Fruit fly (Drosophila melanogaster) whole organism, prepupa: ENCODE data around the gene elB.

Experiments
- CG3919 ChIP-seq: fragments of 200-800 bp; sonication (Bioruptor generic); optimal IDR thresholded peaks from 3 replicates; lab custom pipeline; 2016; ENCODE audit warnings: missing biosample characterization, missing genetic modification characterization
- Hr39 ChIP-seq: fragments of 200-800 bp; sonication (Bioruptor generic); optimal IDR thresholded peaks from 2 replicates; lab custom pipeline; 2016; ENCODE audit warnings: missing biosample characterization, missing genetic modification characterization
- achi ChIP-seq: fragments of 200-800 bp; sonication (Bioruptor generic); optimal IDR thresholded peaks from 3 replicates; lab custom pipeline; 2016; ENCODE audit warnings: missing biosample characterization, missing genetic modification characterization
- acj6 ChIP-seq: fragments of 200-800 bp; sonication (Bioruptor generic); optimal IDR thresholded peaks from 3 replicates; lab custom pipeline; 2016; ENCODE audit warnings: missing biosample characterization, missing genetic modification characterization
- net ChIP-seq: fragments of 200-800 bp; sonication (Bioruptor generic); optimal IDR thresholded peaks from 3 replicates; lab custom pipeline; 2016; ENCODE audit warnings: missing biosample characterization, missing genetic modification characterization
- pdm3 ChIP-seq: fragments of 200-800 bp; sonication (Bioruptor generic); optimal IDR thresholded peaks from 3 replicates; lab custom pipeline; 2016; ENCODE audit warnings: missing biosample characterization, missing genetic modification characterization

DNA sequence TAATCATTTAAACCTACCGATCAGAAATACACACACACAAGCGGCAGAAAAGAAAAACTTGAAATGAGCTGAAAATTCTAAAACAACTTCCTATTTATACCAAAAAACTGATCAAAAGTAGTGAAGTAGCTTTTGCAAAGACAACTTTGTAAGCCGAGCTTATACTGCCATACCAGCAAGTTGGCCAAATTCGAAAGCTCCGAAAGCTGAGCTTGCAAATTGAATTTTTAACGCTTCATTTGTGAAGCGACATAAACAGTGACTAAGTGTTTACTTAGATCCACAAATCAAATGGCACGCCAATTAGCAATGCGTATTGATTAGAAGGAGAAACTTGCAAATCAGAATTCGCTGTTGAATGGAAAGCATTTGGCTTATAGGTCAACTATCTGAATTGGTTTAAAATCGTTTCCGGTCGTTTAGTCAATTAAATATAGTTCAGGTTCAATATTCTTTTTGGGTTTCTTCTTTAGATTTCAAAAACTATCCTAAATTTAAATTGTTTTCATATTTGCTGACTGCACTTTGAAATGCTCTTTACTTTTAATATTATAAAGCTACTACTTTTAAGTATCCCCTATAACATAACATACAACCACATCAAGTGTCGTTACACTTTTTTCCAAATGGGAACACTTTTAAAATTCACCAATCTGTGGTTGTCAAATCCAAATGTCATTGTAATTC lies 57.8 kb downstream of the elB start, which contains the start of gene CG43052:
- TF ChIP-seq achi (GFP tag; lab: Kevin White, UChicago) = no peak
- TF ChIP-seq pdm3 (GFP tag; lab: Kevin White, UChicago) = no peak
- TF ChIP-seq Hr39 (GFP tag; lab: Kevin White, UChicago) = no peak
- TF ChIP-seq net (GFP tag; lab: Kevin White, UChicago) = no peak
- no peak for TF ChIP-seq CG3919 (GFP tag; lab: Kevin White, UChicago)
- no peak for TF ChIP-seq acj6 (GFP tag; lab: Kevin White, UChicago)
